Worm (Caenorhabditis elegans) whole organism, early embryonic: ENCODE measurements around the gene C49F5.3.

ENCODE experiments used
- F13C5.2 ChIP-seq: sonication (generic microtip); optimal IDR thresholded peaks from 2 replicates; lab custom pipeline; 2017; ENCODE audit warnings: mild to moderate bottlenecking, missing genetic modification characterization, inconsistent platforms, missing compliant biosample characterization
- ama-1 ChIP-seq: fragments of 150-350 bp; optimal IDR thresholded peaks from 2 replicates; lab custom pipeline; 2014
- ceh-13 ChIP-seq: fragments of 200-800 bp; sonication (Bioruptor generic); optimal IDR thresholded peaks from 2 replicates; lab custom pipeline; 2018; ENCODE audit warnings: mild to moderate bottlenecking, missing genetic modification characterization, missing compliant biosample characterization
- ceh-36 ChIP-seq: sonication (generic microtip); optimal IDR thresholded peaks from 2 replicates; lab custom pipeline; 2016; ENCODE audit warnings: missing genetic modification characterization, inconsistent platforms, missing compliant biosample characterization
- ets-7 ChIP-seq: sonication (generic microtip); optimal IDR thresholded peaks from 2 replicates; lab custom pipeline; 2016; ENCODE audit warnings: missing genotype, missing genetic modification characterization, missing compliant biosample characterization
- flt-1 ChIP-seq: fragments of 200-800 bp; sonication (Bioruptor generic); IDR thresholded peaks from 2 replicates; pipeline ENCODE4 v1.3.6; 2022; ENCODE audit warnings: missing genetic modification characterization, missing compliant biosample characterization
- hmbx-1 ChIP-seq: sonication (generic microtip); optimal IDR thresholded peaks from 2 replicates; lab custom pipeline; 2016; ENCODE audit warnings: mild to moderate bottlenecking, missing genetic modification characterization, missing compliant biosample characterization
- hnd-1 ChIP-seq: sonication (generic microtip); optimal IDR thresholded peaks from 2 replicates; lab custom pipeline; 2016; ENCODE audit warnings: missing genetic modification characterization, missing compliant biosample characterization
- tbx-11 ChIP-seq: fragments of 200-800 bp; sonication (Bioruptor generic); IDR thresholded peaks from 2 replicates; pipeline ENCODE4 v1.3.6; 2022; ENCODE audit warnings: missing genetic modification characterization, missing compliant biosample characterization
- tra-4 ChIP-seq: sonication (generic microtip); optimal IDR thresholded peaks from 2 replicates; lab custom pipeline; 2017; ENCODE audit warnings: missing genetic modification characterization, missing compliant biosample characterization

DNA sequence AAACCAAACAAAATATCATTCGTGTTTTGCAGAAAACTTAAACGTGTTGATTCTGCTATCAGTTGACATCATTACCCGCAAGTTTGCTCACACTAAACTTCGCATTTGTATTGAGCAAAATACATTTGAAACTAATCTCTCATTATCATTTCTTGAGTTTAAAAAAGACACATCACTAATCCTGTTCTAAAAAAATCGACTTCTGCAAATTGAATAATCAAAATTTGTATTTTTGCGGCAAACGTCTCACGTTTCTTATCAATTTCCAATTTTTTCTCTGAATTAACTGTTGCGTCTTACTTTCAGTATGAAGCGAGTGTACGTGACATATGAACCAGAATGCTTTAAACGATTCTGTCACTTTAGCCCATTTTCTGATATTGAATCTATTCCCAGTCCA, 23.6 kb downstream of the C49F5.3 start, which contains the start of gene C49F5.8:
- TF ChIP-seq tbx-11 (no peak), F13C5.2 (tag; lab: Kevin White, UChicago) (no peak), ceh-36 (tag; lab: Kevin White, UChicago) (no peak), flt-1 (no peak), ceh-13 (GFP tag; lab: Kevin White, UChicago) (no peak), ama-1 (lab: Kevin White, UChicago) (no peak), hmbx-1 (no peak), hnd-1 (tag; lab: Kevin White, UChicago) (no peak), ets-7 (tag; lab: Kevin White, UChicago) (no peak), tra-4 (tag; lab: Kevin White, UChicago) (no peak)
